Worm (Caenorhabditis elegans) whole organism, L2 larva: ENCODE results near the gene mif-2.

Experiments
- R02D3.7 ChIP-seq: fragments of 150-350 bp; optimal IDR thresholded peaks from 2 replicates; lab custom pipeline; 2014; ENCODE audit warnings: missing biosample characterization, missing genetic modification characterization
- elt-1 ChIP-seq: fragments of 150-350 bp; optimal IDR thresholded peaks from 2 replicates; lab custom pipeline; 2014; ENCODE audit warnings: missing biosample characterization, missing genetic modification characterization
- elt-3 ChIP-seq: sonication (generic microtip); optimal IDR thresholded peaks from 2 replicates; lab custom pipeline; 2017; ENCODE audit warnings: missing biosample characterization, missing genetic modification characterization
- fos-1 ChIP-seq: fragments of 150-350 bp; optimal IDR thresholded peaks from 2 replicates; lab custom pipeline; 2014; ENCODE audit warnings: missing biosample characterization, missing genetic modification characterization
- mab-5 ChIP-seq: fragments of 150-350 bp; optimal IDR thresholded peaks from 2 replicates; lab custom pipeline; 2014; ENCODE audit warnings: missing biosample characterization, missing genetic modification characterization
- skn-1 ChIP-seq: sonication (generic microtip); optimal IDR thresholded peaks from 2 replicates; lab custom pipeline; 2017; ENCODE audit warnings: missing biosample characterization, missing genetic modification characterization
- snpc-4 ChIP-seq: fragments of 150-350 bp; optimal IDR thresholded peaks from 2 replicates; lab custom pipeline; 2014; ENCODE audit warnings: missing biosample characterization, missing genetic modification characterization
- unc-55 ChIP-seq: fragments of 150-350 bp; sonication (generic microtip); optimal IDR thresholded peaks from 3 replicates; lab custom pipeline; 2014; ENCODE audit warnings: missing biosample characterization, missing genetic modification reagents, missing genetic modification characterization
- ztf-11 ChIP-seq: sonication (generic microtip); optimal IDR thresholded peaks from 2 replicates; lab custom pipeline; 2017; ENCODE audit warnings: missing biosample characterization, missing genetic modification characterization

- TF ChIP-seq snpc-4 (no peak), elt-1 (tag; lab: Kevin White, UChicago) (no peak), mab-5 (tag; lab: Kevin White, UChicago) (no peak), R02D3.7 (tag; lab: Kevin White, UChicago) (no peak), skn-1 (tag; lab: Kevin White, UChicago) (no peak), ztf-11 (tag; lab: Kevin White, UChicago) (no peak), elt-3 (no peak), unc-55 (GFP tag; lab: Kevin White, UChicago) (no peak), fos-1 (tag; lab: Kevin White, UChicago) (peak; percentile 16)
Measured at ce11 chrV:12004501-12004940, 26.3 kb upstream of the mif-2 start.
